Worm (Caenorhabditis elegans): ENCODE measurements around the gene C54C6.7.
A peak's percentile ranks its signal among the peaks of the same experiment; 100 is the strongest.

Gene C54C6.7

DNA sequence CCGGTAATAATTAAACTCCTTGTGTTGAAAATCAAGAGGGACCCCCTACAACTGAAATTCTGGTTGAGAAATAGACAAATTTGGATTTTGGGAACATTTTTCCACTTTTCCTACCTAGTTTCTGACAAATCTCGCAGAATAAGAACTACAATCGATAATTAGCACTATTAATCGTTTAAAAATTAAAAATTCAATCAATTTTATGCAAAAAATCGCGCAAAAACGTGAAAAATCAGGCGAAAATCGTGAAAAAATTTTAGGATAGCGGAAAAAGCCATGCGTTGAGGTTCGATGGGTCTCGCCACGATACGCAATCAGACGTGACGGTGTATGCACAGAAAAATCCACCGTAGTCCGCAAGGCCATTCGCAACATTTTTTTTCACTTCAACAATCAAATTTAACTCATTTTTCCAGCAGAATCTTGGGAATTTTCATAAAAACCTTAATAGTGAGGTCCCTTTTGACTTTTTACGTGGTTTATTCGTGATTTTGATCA is 41.1 kb downstream of the C54C6.7 start, which contains the start of gene lias-1:
lias-1 (minus strand) TSS at position 51 of the 498 bp plus-strand sequence.
- no peak for TF ChIP-seq nhr-41 (GFP tag; IDR thresholded peaks at IDR 0.05)
- TF ChIP-seq duxl-1 (tag; optimal IDR thresholded peaks at IDR 0.05; ENCODE audit: poor library complexity), result peak; percentile 21
- no peak for TF ChIP-seq gei-8 (GFP tag; optimal IDR thresholded peaks at IDR 0.05)
- no peak for TF ChIP-seq ceh-28 (tag; optimal IDR thresholded peaks at IDR 0.05)
- no peak for TF ChIP-seq lin-39 (tag; optimal IDR thresholded peaks at IDR 0.05)
- no peak for TF ChIP-seq snpc-4 (tag; optimal IDR thresholded peaks at IDR 0.05)
- TF ChIP-seq T20F7.1 (GFP tag; optimal IDR thresholded peaks at IDR 0.05), result peak; percentile 76
- peak in 1 of 2 experiments; percentile 72 for TF ChIP-seq mdl-1 (tag; optimal IDR thresholded peaks at IDR 0.05)
- peak in 1 of 2 experiments; percentile 32 for TF ChIP-seq ZK546.5 (tag; optimal IDR thresholded peaks at IDR 0.05)
- no peak for TF ChIP-seq ceh-62 (tag; optimal IDR thresholded peaks at IDR 0.05)
- TF ChIP-seq F37D6.2 (tag; optimal IDR thresholded peaks at IDR 0.05), result no peak
- no peak for TF ChIP-seq saeg-2 (GFP tag; IDR thresholded peaks at IDR 0.05)
- TF ChIP-seq dve-1 (tag; optimal IDR thresholded peaks at IDR 0.05; ENCODE audit: insufficient read depth), result peak; percentile 69
- TF ChIP-seq ztf-7 (tag; optimal IDR thresholded peaks at IDR 0.05), result peak; percentile 6
- no peak for TF ChIP-seq jun-1 (tag; optimal IDR thresholded peaks at IDR 0.05)
- no peak for TF ChIP-seq F26F4.8 (GFP tag; conservative IDR thresholded peaks at IDR 0.05)
- TF ChIP-seq nhr-111 (GFP tag; optimal IDR thresholded peaks at IDR 0.05), result no peak
- TF ChIP-seq Y105C5A.15 (GFP tag; IDR thresholded peaks at IDR 0.05), result no peak
- TF ChIP-seq Y48G9A.11 (GFP tag; IDR thresholded peaks at IDR 0.05), result no peak
- peak in 1 of 2 experiments; percentile 62 for TF ChIP-seq hif-1 (tag; optimal IDR thresholded peaks at IDR 0.05)
- TF ChIP-seq F49E8.2 (tag; optimal IDR thresholded peaks at IDR 0.05; ENCODE audit: borderline replicate concordance), result no peak
- peak; percentile 84 for TF ChIP-seq nhr-77 (tag; optimal IDR thresholded peaks at IDR 0.05)
- no peak for TF ChIP-seq nhr-10 (tag; optimal IDR thresholded peaks at IDR 0.05)
- peak; percentile 90 for TF ChIP-seq mep-1 (tag; optimal IDR thresholded peaks at IDR 0.05)
- 0 out of 2 replicates have a peak, but pooled peaks have one; percentile 27 for TF ChIP-seq vab-7 (GFP tag; IDR thresholded peaks at IDR 0.05)
- no peak for TF ChIP-seq ces-1 (GFP tag; optimal IDR thresholded peaks at IDR 0.05)
- no peak for TF ChIP-seq ceh-82 (tag; optimal IDR thresholded peaks at IDR 0.05)
- no peak for TF ChIP-seq nhr-42 (GFP tag; IDR thresholded peaks at IDR 0.05)
- TF ChIP-seq F10B5.3 (tag; optimal IDR thresholded peaks at IDR 0.05), result no peak
- no peak for TF ChIP-seq lin-15B (tag; optimal IDR thresholded peaks at IDR 0.05)
- no peak for TF ChIP-seq daf-16 (GFP tag; optimal IDR thresholded peaks at IDR 0.05)
- peak; percentile 38 for TF ChIP-seq daf-16 (tag; optimal IDR thresholded peaks at IDR 0.05)
- TF ChIP-seq nhr-28 (tag; optimal IDR thresholded peaks at IDR 0.05), result peak; percentile 68
- no peak for TF ChIP-seq madf-9 (GFP tag; conservative IDR thresholded peaks at IDR 0.05)
- TF ChIP-seq ceh-32 (tag; optimal IDR thresholded peaks at IDR 0.05; ENCODE audit: poor library complexity), result no peak
- TF ChIP-seq tag-97 (GFP tag; IDR thresholded peaks at IDR 0.05), result no peak
- TF ChIP-seq set-16 (GFP tag; IDR thresholded peaks at IDR 0.05), result no peak
- peak; percentile 82 for TF ChIP-seq hlh-30 (tag; optimal IDR thresholded peaks at IDR 0.05; ENCODE audit: insufficient read depth)
- no peak for TF ChIP-seq mxl-2 (GFP tag; conservative IDR thresholded peaks at IDR 0.05)
- no peak for TF ChIP-seq daf-19 (GFP tag; conservative IDR thresholded peaks at IDR 0.05)
- no peak for TF ChIP-seq nhr-102 (tag; optimal IDR thresholded peaks at IDR 0.05)
- peak; percentile 8 for TF ChIP-seq unc-130 (GFP tag; optimal IDR thresholded peaks at IDR 0.05)
- peak; percentile 84 for TF ChIP-seq dpl-1 (GFP tag; optimal IDR thresholded peaks at IDR 0.05)
- TF ChIP-seq nhr-237 (tag; optimal IDR thresholded peaks at IDR 0.05), result no peak
- peak; percentile 55 for TF ChIP-seq nhr-25 (tag; optimal IDR thresholded peaks at IDR 0.05; ENCODE audit: borderline replicate concordance, insufficient read depth)
- TF ChIP-seq unc-62 (GFP tag; optimal IDR thresholded peaks at IDR 0.05 in 1 of 2), result peak in 1 of 2 experiments; percentile 89
- TF ChIP-seq unc-62 (tag; optimal IDR thresholded peaks at IDR 0.05), result no peak
- peak; percentile 52 for TF ChIP-seq fkh-10 (GFP tag; optimal IDR thresholded peaks at IDR 0.05)
- TF ChIP-seq unc-39 (tag; optimal IDR thresholded peaks at IDR 0.05), result no peak
- no peak for TF ChIP-seq skn-1 (tag; optimal IDR thresholded peaks at IDR 0.05)
- no peak for TF ChIP-seq php-3 (GFP tag; IDR thresholded peaks at IDR 0.05)

All from whole organism, L4 larva.